Fruit fly (Drosophila melanogaster): ENCODE measurements around the gene Sptr.
A peak's percentile ranks its signal among the peaks of the same experiment; 100 is the strongest.

Gene Sptr

dm6 chrX:8433709-8434108 lies 30.5 kb downstream of the Sptr start, which contains the start of gene CG32712:
CG32712 (minus strand) TSS chrX:8433809.
- TF ChIP-seq Hr4 (GFP tag; optimal IDR thresholded peaks at IDR 0.05) (no peak), eg (GFP tag; IDR thresholded peaks at IDR 0.05) (no peak), Hr38 (GFP tag; optimal IDR thresholded peaks at IDR 0.05) (no peak), Ets96B (tag; optimal IDR thresholded peaks at IDR 0.05) (no peak), CG7368 (GFP tag; optimal IDR thresholded peaks at IDR 0.05) (no peak), CG31627 (GFP tag; optimal IDR thresholded peaks at IDR 0.05) (no peak), achi (GFP tag; optimal IDR thresholded peaks at IDR 0.05) (no peak), CG34406 (GFP tag; optimal IDR thresholded peaks at IDR 0.05) (no peak), CG11902 (GFP tag; optimal IDR thresholded peaks at IDR 0.05) (no peak)

- TF ChIP-seq pdm3 (GFP tag; optimal IDR thresholded peaks at IDR 0.05) = no peak
- no peak for TF ChIP-seq CG11902 (GFP tag; optimal IDR thresholded peaks at IDR 0.05)
- TF ChIP-seq achi (GFP tag; optimal IDR thresholded peaks at IDR 0.05) = peak; percentile 35
Measured at dm6 chrX:8422643-8423042, 41.6 kb downstream of the Sptr start.

DNA sequence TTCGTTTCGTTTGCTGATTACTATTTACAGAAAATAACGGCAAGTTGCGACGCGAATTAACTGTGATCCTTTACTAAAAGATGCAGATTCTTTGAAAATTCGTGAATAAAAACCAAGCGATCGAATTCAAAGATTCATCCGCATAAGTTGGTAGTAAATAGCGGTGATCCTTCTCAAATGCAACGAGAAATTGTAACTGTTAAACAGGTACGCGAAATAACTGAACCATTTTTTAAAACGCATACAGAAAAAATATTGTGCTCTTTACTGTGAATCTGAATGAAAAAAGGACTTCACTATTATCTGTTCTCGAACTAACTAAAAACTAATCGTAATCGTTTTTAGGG lies 42.8 kb downstream of the Sptr start:
- no peak for TF ChIP-seq CG8632 (GFP tag; optimal IDR thresholded peaks at IDR 0.05)
- no peak for TF ChIP-seq Hr4 (GFP tag; optimal IDR thresholded peaks at IDR 0.05)
- no peak for TF ChIP-seq Hr38 (GFP tag; optimal IDR thresholded peaks at IDR 0.05)
- TF ChIP-seq topi (GFP tag; optimal IDR thresholded peaks at IDR 0.05) = no peak
- no peak for TF ChIP-seq Blimp-1 (GFP tag; optimal IDR thresholded peaks at IDR 0.05)
- no peak for TF ChIP-seq CG10631 (GFP tag; optimal IDR thresholded peaks at IDR 0.05)
- no peak for TF ChIP-seq OdsH (GFP tag; optimal IDR thresholded peaks at IDR 0.05)
- no peak for TF ChIP-seq CG32006 (GFP tag; optimal IDR thresholded peaks at IDR 0.05)
- TF ChIP-seq pdm3 (GFP tag; optimal IDR thresholded peaks at IDR 0.05) = no peak
- TF ChIP-seq CG8319 (GFP tag; optimal IDR thresholded peaks at IDR 0.05) = no peak
- no peak for TF ChIP-seq net (GFP tag; optimal IDR thresholded peaks at IDR 0.05)
- no peak for TF ChIP-seq acj6 (GFP tag; optimal IDR thresholded peaks at IDR 0.05)
- no peak for TF ChIP-seq ss (GFP tag; optimal IDR thresholded peaks at IDR 0.05)
- TF ChIP-seq CG10669 (GFP tag; optimal IDR thresholded peaks at IDR 0.05) = no peak
- no peak for TF ChIP-seq fkh (GFP tag; optimal IDR thresholded peaks at IDR 0.05)
- TF ChIP-seq Ets96B (tag; optimal IDR thresholded peaks at IDR 0.05) = no peak
- TF ChIP-seq Eip93F (GFP tag; optimal IDR thresholded peaks at IDR 0.05) = no peak
- TF ChIP-seq salr (GFP tag; optimal IDR thresholded peaks at IDR 0.05) = no peak

- peak; percentile 82 for TF ChIP-seq Blimp-1 (GFP tag; optimal IDR thresholded peaks at IDR 0.05)
- peak; percentile 61 for TF ChIP-seq net (GFP tag; optimal IDR thresholded peaks at IDR 0.05)
- TF ChIP-seq Eip78C (GFP tag) = peak; percentile 82
- TF ChIP-seq CG6792 (GFP tag; optimal IDR thresholded peaks at IDR 0.05) = no peak
- peak; percentile 67 for TF ChIP-seq Sox14 (GFP tag; optimal IDR thresholded peaks at IDR 0.05)
- TF ChIP-seq spab (GFP tag; optimal IDR thresholded peaks at IDR 0.05) = no peak
- TF ChIP-seq CG8319 (GFP tag; optimal IDR thresholded peaks at IDR 0.05) = no peak
- TF ChIP-seq eg (GFP tag; IDR thresholded peaks at IDR 0.05) = peak; percentile 84; the same call in 2 of the 3 replicates
- no peak for TF ChIP-seq fd59A (GFP tag; optimal IDR thresholded peaks at IDR 0.05)
- TF ChIP-seq CG6276 (GFP tag; optimal IDR thresholded peaks at IDR 0.05) = peak; percentile 75
- peak; percentile 52 for TF ChIP-seq vri (GFP tag; optimal IDR thresholded peaks at IDR 0.05)
- peak; percentile 48 for TF ChIP-seq CG31627 (GFP tag; optimal IDR thresholded peaks at IDR 0.05)
- peak; percentile 83 for TF ChIP-seq CG15336 (GFP tag; IDR thresholded peaks at IDR 0.05)
- TF ChIP-seq acj6 (GFP tag; optimal IDR thresholded peaks at IDR 0.05) = no peak
- TF ChIP-seq Eip75B (GFP tag; optimal IDR thresholded peaks at IDR 0.05) = peak; percentile 47
- peak; percentile 25 for TF ChIP-seq Eip93F (GFP tag; optimal IDR thresholded peaks at IDR 0.05)
- peak; percentile 82 for TF ChIP-seq CG8119 (GFP tag; IDR thresholded peaks at IDR 0.05)
- peak; percentile 97 for TF ChIP-seq CG10669 (GFP tag; optimal IDR thresholded peaks at IDR 0.05)
- TF ChIP-seq CG16779 (tag; optimal IDR thresholded peaks at IDR 0.05) = peak; percentile 67
- peak; percentile 63 for TF ChIP-seq esn (GFP tag; optimal IDR thresholded peaks at IDR 0.05)
- TF ChIP-seq Ets21C (GFP tag; optimal IDR thresholded peaks at IDR 0.05) = peak; percentile 34
- peak; percentile 65 for TF ChIP-seq CG6854 (GFP tag; optimal IDR thresholded peaks at IDR 0.05)
- peak; percentile 91 for TF ChIP-seq achi (GFP tag; optimal IDR thresholded peaks at IDR 0.05)
- no peak for TF ChIP-seq CG11762 (GFP tag; optimal IDR thresholded peaks at IDR 0.05; ENCODE audit: insufficient read depth)
- no peak for TF ChIP-seq Met (GFP tag; optimal IDR thresholded peaks at IDR 0.05)
- peak; percentile 83 to 93 for TF ChIP-seq ss (GFP tag; optimal IDR thresholded peaks at IDR 0.05)
- peak; percentile 90; the same call in 2 of the 3 replicates for TF ChIP-seq CG6163 (GFP tag; IDR thresholded peaks at IDR 0.05)
- TF ChIP-seq cyc (GFP tag; optimal IDR thresholded peaks at IDR 0.05) = peak; percentile 41
- TF ChIP-seq svp (GFP tag) = no peak
- TF ChIP-seq OdsH (GFP tag; optimal IDR thresholded peaks at IDR 0.05) = peak; percentile 16
- peak; percentile 29 for TF ChIP-seq CG7368 (GFP tag; optimal IDR thresholded peaks at IDR 0.05)
Measured at dm6 chrX:8420772-8421448, 43.3 kb downstream of the Sptr start.

All from whole organism, prepupa.